Fruit fly (Drosophila melanogaster): ENCODE measurements around the gene Tango6.
A peak's percentile ranks its signal among the peaks of the same experiment; 100 is the strongest.

Tango6 gene

DNA sequence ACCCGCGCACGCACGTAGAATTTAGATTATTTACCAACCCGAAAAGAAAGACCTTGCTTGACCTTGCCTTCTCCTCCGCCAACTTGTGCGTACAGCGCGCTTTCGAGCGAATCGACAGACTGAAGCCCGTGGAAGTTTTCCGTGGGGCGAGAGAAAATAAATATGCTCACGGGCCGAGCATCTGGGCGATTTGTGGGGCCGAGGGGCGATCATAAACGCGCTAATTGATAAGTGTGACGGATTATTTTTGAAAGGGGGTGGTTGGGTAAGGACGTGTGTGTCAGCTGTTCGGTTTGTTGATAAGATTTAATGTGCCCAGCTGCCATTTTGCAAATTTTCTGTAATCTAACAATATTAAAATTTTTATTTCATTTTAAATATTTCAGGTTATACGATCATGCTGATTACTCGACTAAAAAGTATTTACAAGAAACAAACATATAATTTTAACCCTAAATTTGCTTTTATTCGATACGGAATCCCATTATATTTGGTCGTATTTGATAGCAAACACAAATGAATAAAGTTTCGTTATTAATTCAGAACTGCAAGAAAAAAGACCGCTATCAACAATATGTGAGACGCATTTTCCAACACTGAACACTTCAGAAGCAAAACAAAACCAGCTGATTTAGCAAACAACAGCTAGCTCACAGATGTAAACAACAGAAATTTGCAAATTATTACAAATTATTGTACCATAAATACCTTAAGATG, 5.4 kb downstream of the Tango6 start, which contains the start of the genes L2HGDH and CG10431 (continued):
- TF ChIP-seq dimm (GFP tag; IDR thresholded peaks at IDR 0.05) (no peak), MBD-R2 (GFP tag; IDR thresholded peaks at IDR 0.05) (peak; percentile 63), gsb (GFP tag; IDR thresholded peaks at IDR 0.05) (no peak), fd96Cb (tag; optimal IDR thresholded peaks at IDR 0.05) (peak; percentile 29), Kr (GFP tag; optimal IDR thresholded peaks at IDR 0.05) (no peak), CG1603 (tag; optimal IDR thresholded peaks at IDR 0.05) (peak; percentile 42), lola (GFP tag; optimal IDR thresholded peaks at IDR 0.05) (peak in 1 of 3 experiments; percentile 69), CG6175 (GFP tag; IDR thresholded peaks at IDR 0.05) (no peak), vvl (GFP tag; IDR thresholded peaks at IDR 0.05) (no peak; the same call in 1 of the 2 replicates), CG3407 (GFP tag; optimal IDR thresholded peaks at IDR 0.05) (no peak), CG10462 (GFP tag; optimal IDR thresholded peaks at IDR 0.05) (peak; percentile 31), CG33557 (GFP tag; optimal IDR thresholded peaks at IDR 0.05) (no peak), salm (tag; optimal IDR thresholded peaks at IDR 0.05) (peak; percentile 28), fd64A (GFP tag; optimal IDR thresholded peaks at IDR 0.05) (peak; percentile 21), CG17359 (tag; optimal IDR thresholded peaks at IDR 0.05) (peak; percentile 54), CG13287 (GFP tag; IDR thresholded peaks at IDR 0.05; ENCODE audit: partially characterized antibody) (peak; percentile 34; the same call in 1 of the 2 replicates), CG17361 (GFP tag; IDR thresholded peaks at IDR 0.05) (peak; percentile 79), gsb-n (tag; optimal IDR thresholded peaks at IDR 0.05) (peak; percentile 88), Sin3A (optimal IDR thresholded peaks at IDR 0.05) (peak; percentile 40), phol (tag; optimal IDR thresholded peaks at IDR 0.05) (peak; percentile 79), Ptx1 (GFP tag; IDR thresholded peaks at IDR 0.05) (peak; percentile 60), Ravus (GFP tag; IDR thresholded peaks at IDR 0.05) (no peak), dmrt11E (tag; optimal IDR thresholded peaks at IDR 0.05) (peak; percentile 47), CG2678 (tag; optimal IDR thresholded peaks at IDR 0.05) (peak; percentile 75), CG17568 (GFP tag; optimal IDR thresholded peaks at IDR 0.05) (no peak), shn (GFP tag; optimal IDR thresholded peaks at IDR 0.05) (no peak), cad (GFP tag; optimal IDR thresholded peaks at IDR 0.05) (no peak), CG10366 (GFP tag; IDR thresholded peaks at IDR 0.05) (no peak), CG8359 (GFP tag; optimal IDR thresholded peaks at IDR 0.05; ENCODE audit: borderline replicate concordance) (peak; percentile 20), Med (GFP tag) (peak; percentile 91), Sox102F (GFP tag; optimal IDR thresholded peaks at IDR 0.05) (peak; percentile 55), CG14860 (GFP tag; IDR thresholded peaks at IDR 0.05; ENCODE audit: partially characterized antibody) (no peak), HLH4C (GFP tag; IDR thresholded peaks at IDR 0.05; ENCODE audit: partially characterized antibody) (no peak), CG9437 (GFP tag; optimal IDR thresholded peaks at IDR 0.05) (peak; percentile 64), sima (GFP tag; optimal IDR thresholded peaks at IDR 0.05) (no peak), tll (GFP tag; optimal IDR thresholded peaks at IDR 0.05) (peak in 1 of 2 experiments; percentile 13), Lim3 (GFP tag; IDR thresholded peaks at IDR 0.05) (no peak), CG32772 (GFP tag; IDR thresholded peaks at IDR 0.05) (no peak), Fer1 (GFP tag; optimal IDR thresholded peaks at IDR 0.05) (peak; percentile 64), pfk (GFP tag; optimal IDR thresholded peaks at IDR 0.05) (peak; percentile 52), scrt (GFP tag; optimal IDR thresholded peaks at IDR 0.05) (peak; percentile 41), CG6854 (GFP tag; optimal IDR thresholded peaks at IDR 0.05) (no peak), cas (GFP tag; IDR thresholded peaks at IDR 0.05) (0 out of 2 replicates have a peak, but pooled peaks have one; percentile 29), CG13123 (GFP tag; optimal IDR thresholded peaks at IDR 0.05) (peak; percentile 21), z (GFP tag; IDR thresholded peaks at IDR 0.05) (no peak), trh (GFP tag; optimal IDR thresholded peaks at IDR 0.05) (no peak), ERR (GFP tag; optimal IDR thresholded peaks at IDR 0.05) (peak; percentile 99), zfh1 (GFP tag; IDR thresholded peaks at IDR 0.05) (0 out of 3 replicates have a peak, but pooled peaks have one; percentile 32)
